Worm (Caenorhabditis elegans) whole organism, late embryonic: ENCODE measurements around the gene hil-6.

Experiments
- F13H6.1 ChIP-seq: sonication (generic microtip); optimal IDR thresholded peaks from 2 replicates; lab custom pipeline; 2016; ENCODE audit warnings: missing genetic modification characterization, missing compliant biosample characterization
- ama-1 ChIP-seq: fragments of 150-350 bp; optimal IDR thresholded peaks from 2 replicates; lab custom pipeline; 2014
- ceh-31 ChIP-seq: sonication (generic microtip); optimal IDR thresholded peaks from 2 replicates; lab custom pipeline; 2016; ENCODE audit warnings: missing genetic modification characterization, missing compliant biosample characterization
- ceh-6 ChIP-seq: fragments of 200-800 bp; sonication (Bioruptor generic); optimal IDR thresholded peaks from 2 replicates; lab custom pipeline; 2018; ENCODE audit warnings: mild to moderate bottlenecking, missing genetic modification characterization, missing compliant biosample characterization
- ceh-9 ChIP-seq: sonication (generic microtip); optimal IDR thresholded peaks from 2 replicates; lab custom pipeline; 2016; ENCODE audit warnings: mild to moderate bottlenecking, missing genetic modification characterization, inconsistent platforms, missing compliant biosample characterization
- dmd-4 ChIP-seq: sonication (generic microtip); optimal IDR thresholded peaks from 2 replicates; lab custom pipeline; 2016; ENCODE audit warnings: borderline replicate concordance, missing genetic modification characterization, missing compliant biosample characterization
- elt-4 ChIP-seq: sonication (generic microtip); optimal IDR thresholded peaks from 2 replicates; lab custom pipeline; 2016; ENCODE audit warnings: missing genetic modification characterization, missing compliant biosample characterization
- eyg-1 ChIP-seq: sonication (generic microtip); optimal IDR thresholded peaks from 2 replicates; lab custom pipeline; 2016; ENCODE audit warnings: missing genotype, missing genetic modification characterization, missing compliant biosample characterization
- pqm-1 ChIP-seq: sonication (generic microtip); optimal IDR thresholded peaks from 2 replicates; lab custom pipeline; 2016; ENCODE audit warnings: missing genetic modification characterization, missing compliant biosample characterization
- rnt-1 ChIP-seq: sonication (generic microtip); optimal IDR thresholded peaks from 2 replicates; lab custom pipeline; 2016; ENCODE audit warnings: missing genetic modification characterization, missing compliant biosample characterization
- sox-4 ChIP-seq: sonication (generic microtip); optimal IDR thresholded peaks from 2 replicates; lab custom pipeline; 2017; ENCODE audit warnings: mild to moderate bottlenecking, missing genetic modification characterization, inconsistent platforms, missing compliant biosample characterization

- TF ChIP-seq pqm-1 (tag; lab: Kevin White, UChicago) (no peak), ceh-6 (no peak), dmd-4 (no peak), eyg-1 (no peak), elt-4 (tag; lab: Kevin White, UChicago) (no peak), sox-4 (tag; lab: Kevin White, UChicago) (no peak), F13H6.1 (tag; lab: Kevin White, UChicago) (no peak), ceh-9 (tag; lab: Kevin White, UChicago) (no peak), ama-1 (lab: Kevin White, UChicago) (no peak), ceh-31 (tag; lab: Kevin White, UChicago) (no peak), rnt-1 (tag; lab: Kevin White, UChicago) (no peak)
Measured at ce11 chrV:1991381-1991780, 40.0 kb downstream of the hil-6 start.
